Worm (Caenorhabditis elegans): ENCODE measurements around the gene K10H10.10.
A peak's percentile ranks its signal among the peaks of the same experiment; 100 is the strongest.

K10H10.10 gene

ce11 chrII:14496809-14497208 lies 10.8 kb upstream of the K10H10.10 start (continued):
- TF ChIP-seq F37D6.2 (tag; optimal IDR thresholded peaks at IDR 0.05) (peak; percentile 74), pqm-1 (tag; optimal IDR thresholded peaks at IDR 0.05) (peak; percentile 32), nhr-41 (GFP tag; IDR thresholded peaks at IDR 0.05) (peak; percentile 87), dmd-9 (GFP tag; IDR thresholded peaks at IDR 0.05) (peak; percentile 76), zip-2 (tag; optimal IDR thresholded peaks at IDR 0.05) (peak; percentile 41), daf-19 (GFP tag; conservative IDR thresholded peaks at IDR 0.05) (peak; percentile 95), Y48G9A.11 (GFP tag; IDR thresholded peaks at IDR 0.05) (peak; percentile 81), nhr-77 (tag; optimal IDR thresholded peaks at IDR 0.05) (peak; percentile 96), hif-1 (tag; optimal IDR thresholded peaks at IDR 0.05) (peak; percentile 89 to 95), ceh-62 (tag; optimal IDR thresholded peaks at IDR 0.05) (no peak), duxl-1 (tag; optimal IDR thresholded peaks at IDR 0.05; ENCODE audit: poor library complexity) (peak; percentile 86), snpc-4 (tag; optimal IDR thresholded peaks at IDR 0.05) (peak; percentile 66), nhr-48 (tag; optimal IDR thresholded peaks at IDR 0.05) (peak; percentile 87), spr-1 (tag; optimal IDR thresholded peaks at IDR 0.05) (peak; percentile 87), aly-2 (tag; optimal IDR thresholded peaks at IDR 0.05) (no peak), dmd-8 (GFP tag; IDR thresholded peaks at IDR 0.05) (peak; percentile 98), spr-3 (GFP tag; optimal IDR thresholded peaks at IDR 0.05) (peak; percentile 83), vab-7 (GFP tag; IDR thresholded peaks at IDR 0.05) (peak; percentile 91), ZK337.2 (GFP tag; IDR thresholded peaks at IDR 0.05) (peak; percentile 75), snpc-1.2 (GFP tag; IDR thresholded peaks at IDR 0.05) (peak; percentile 81), zip-11 (GFP tag; IDR thresholded peaks at IDR 0.05) (0 out of 2 replicates have a peak, but pooled peaks have one; percentile 37), Y105C5A.15 (GFP tag; IDR thresholded peaks at IDR 0.05) (peak; percentile 86), lin-29 (GFP tag; IDR thresholded peaks at IDR 0.05) (peak; percentile 63), hlh-30 (tag; optimal IDR thresholded peaks at IDR 0.05; ENCODE audit: insufficient read depth) (peak; percentile 81), egl-43 (GFP tag; IDR thresholded peaks at IDR 0.05) (peak; percentile 97), nhr-102 (tag; optimal IDR thresholded peaks at IDR 0.05) (peak; percentile 89), F49E8.2 (tag; optimal IDR thresholded peaks at IDR 0.05; ENCODE audit: borderline replicate concordance) (peak; percentile 78), ceh-20 (GFP tag; IDR thresholded peaks at IDR 0.05) (peak; percentile 78), mep-1 (tag; optimal IDR thresholded peaks at IDR 0.05) (peak; percentile 83), lsy-2 (tag; optimal IDR thresholded peaks at IDR 0.05) (peak; percentile 39 to 84), F44E2.7 (GFP tag; IDR thresholded peaks at IDR 0.05) (peak; percentile 92)

DNA sequence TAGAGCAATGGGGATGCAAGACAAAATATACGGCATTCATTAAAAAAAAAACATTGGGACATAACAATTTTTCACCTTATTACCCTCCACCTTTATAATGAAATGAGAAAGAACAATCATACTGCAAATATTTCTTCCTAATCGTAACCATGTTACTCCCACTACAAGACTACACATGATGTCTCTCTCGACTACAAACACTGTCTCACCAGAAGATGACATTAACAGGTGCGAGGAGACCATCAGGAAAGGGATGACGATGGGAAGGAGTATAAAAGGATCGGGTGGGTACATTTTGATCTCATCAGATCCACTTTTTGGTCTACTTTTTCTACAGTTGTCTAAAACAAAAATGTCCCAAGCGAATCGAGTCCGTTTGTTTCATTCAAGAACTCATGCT lies 9.7 kb upstream of the K10H10.10 start, which contains the start of gene dhs-8:
Gene dhs-8 (plus strand): TSS at position 179 of the 400 bp plus-strand sequence.
- TF ChIP-seq nhr-237 (tag; optimal IDR thresholded peaks at IDR 0.05) (no peak), ztf-7 (tag; optimal IDR thresholded peaks at IDR 0.05) (no peak), ZK546.5 (tag; optimal IDR thresholded peaks at IDR 0.05) (no peak), lin-39 (tag; optimal IDR thresholded peaks at IDR 0.05) (no peak), nhr-11 (tag; optimal IDR thresholded peaks at IDR 0.05) (no peak), nhr-28 (tag; optimal IDR thresholded peaks at IDR 0.05) (peak; percentile 99), mdt-29 (GFP tag; IDR thresholded peaks at IDR 0.05) (no peak), aha-1 (tag) (peak; percentile 48), hlh-30 (tag; optimal IDR thresholded peaks at IDR 0.05; ENCODE audit: insufficient read depth) (peak; percentile 9), nhr-77 (tag; optimal IDR thresholded peaks at IDR 0.05) (no peak), jun-1 (tag; optimal IDR thresholded peaks at IDR 0.05) (no peak), cey-2 (tag; optimal IDR thresholded peaks at IDR 0.05; ENCODE audit: borderline replicate concordance, insufficient read depth) (no peak), ceh-28 (tag; optimal IDR thresholded peaks at IDR 0.05) (no peak), F37D6.2 (tag; optimal IDR thresholded peaks at IDR 0.05) (no peak)
